Fruit fly (Drosophila melanogaster) whole organism, embryonic: ENCODE data around the gene PIG-B.

Experiments used
- Aef1 ChIP-seq: fragments of 200-800 bp; sonication (Bioruptor generic); IDR thresholded peaks from 3 replicates; pipeline ENCODE4 v1.3.6; 2022; ENCODE audit warnings: missing biosample characterization, missing genetic modification characterization
- Antp ChIP-seq: fragments of 200-800 bp; sonication (Bioruptor generic); optimal IDR thresholded peaks from 3 replicates; lab custom pipeline; 2016; ENCODE audit warnings: missing biosample characterization, missing genetic modification characterization
- Atf-2 ChIP-seq: fragments of 200-800 bp; sonication (Bioruptor generic); optimal IDR thresholded peaks from 2 replicates; lab custom pipeline; 2016; ENCODE audit warnings: missing biosample characterization, missing genetic modification characterization
- Bgb ChIP-seq: fragments of 200-800 bp; sonication (Bioruptor generic); IDR thresholded peaks from 2 replicates; pipeline ENCODE4 v1.3.6; 2022; ENCODE audit warnings: missing biosample characterization, missing genetic modification characterization; ENCODE audit not compliant: partially characterized antibody
- BtbVII ChIP-seq: fragments of 200-800 bp; sonication (Bioruptor generic); optimal IDR thresholded peaks from 3 replicates; lab custom pipeline; 2017; ENCODE audit warnings: missing biosample characterization, mild to moderate bottlenecking, missing genetic modification characterization
- CG1024 ChIP-seq: fragments of 200-800 bp; sonication (Bioruptor generic); IDR thresholded peaks from 2 replicates; pipeline ENCODE4 v1.3.6; 2022; ENCODE audit warnings: missing biosample characterization, missing genetic modification characterization
- CG10462 ChIP-seq: fragments of 200-800 bp; sonication (Bioruptor generic); optimal IDR thresholded peaks from 2 replicates; lab custom pipeline; 2016; ENCODE audit warnings: missing biosample characterization, missing genetic modification characterization
- CG10565 ChIP-seq: fragments of 200-800 bp; sonication (Bioruptor generic); optimal IDR thresholded peaks from 3 replicates; lab custom pipeline; 2016; ENCODE audit warnings: missing biosample characterization, mild to moderate bottlenecking, missing genetic modification characterization
- CG11093 ChIP-seq: fragments of 200-800 bp; sonication (Bioruptor generic); IDR thresholded peaks from 3 replicates; pipeline ENCODE4 v1.3.6; 2022; ENCODE audit warnings: missing biosample characterization, missing genetic modification characterization
- CG12071 ChIP-seq: fragments of 200-800 bp; sonication (Bioruptor generic); optimal IDR thresholded peaks from 3 replicates; lab custom pipeline; 2018; ENCODE audit warnings: missing biosample characterization, mild to moderate bottlenecking, missing genetic modification characterization
- CG12104 ChIP-seq: fragments of 200-800 bp; sonication (Bioruptor generic); optimal IDR thresholded peaks from 3 replicates; lab custom pipeline; 2016; ENCODE audit warnings: missing biosample characterization, missing genetic modification characterization
- CG14014 ChIP-seq: fragments of 200-800 bp; sonication (Bioruptor generic); IDR thresholded peaks from 2 replicates; pipeline ENCODE4 v1.3.6; 2022; ENCODE audit warnings: missing biosample characterization, missing genetic modification characterization
- CG1529 ChIP-seq: fragments of 200-800 bp; sonication (Bioruptor generic); optimal IDR thresholded peaks from 3 replicates; lab custom pipeline; 2018; ENCODE audit warnings: missing biosample characterization, missing genetic modification characterization
- CG17359 ChIP-seq: fragments of 200-800 bp; sonication (Bioruptor generic); optimal IDR thresholded peaks from 3 replicates; lab custom pipeline; 2018; ENCODE audit warnings: missing biosample characterization, mild to moderate bottlenecking, missing genetic modification characterization, moderate library complexity
- CG1832 ChIP-seq: fragments of 200-800 bp; sonication (Bioruptor generic); optimal IDR thresholded peaks from 2 replicates; lab custom pipeline; 2017; ENCODE audit warnings: missing biosample characterization, mild to moderate bottlenecking, missing genetic modification characterization, inconsistent platforms
- CG2678 ChIP-seq: fragments of 200-800 bp; sonication (Bioruptor generic); optimal IDR thresholded peaks from 3 replicates; lab custom pipeline; 2019; ENCODE audit warnings: missing biosample characterization, mild to moderate bottlenecking, missing genetic modification characterization, moderate library complexity
- CG3163 ChIP-seq: fragments of 200-800 bp; sonication (Bioruptor generic); optimal IDR thresholded peaks from 3 replicates; lab custom pipeline; 2016; ENCODE audit warnings: missing biosample characterization, missing genetic modification characterization
- CG33557 ChIP-seq: fragments of 200-800 bp; sonication (Bioruptor generic); optimal IDR thresholded peaks from 2 replicates; lab custom pipeline; 2019; ENCODE audit warnings: missing biosample characterization, mild to moderate bottlenecking, missing genetic modification characterization, moderate library complexity
- CG3995 ChIP-seq: fragments of 200-800 bp; sonication (Bioruptor generic); optimal IDR thresholded peaks from 3 replicates; lab custom pipeline; 2016; ENCODE audit warnings: missing biosample characterization, missing genetic modification characterization
- CG4360 ChIP-seq: fragments of 200-800 bp; sonication (Bioruptor generic); IDR thresholded peaks from 2 replicates; pipeline ENCODE4 v1.3.6; 2022; ENCODE audit warnings: missing biosample characterization, missing genetic modification characterization
- CG5180 ChIP-seq: fragments of 200-800 bp; sonication (Bioruptor generic); optimal IDR thresholded peaks from 3 replicates; lab custom pipeline; 2017; ENCODE audit warnings: missing biosample characterization, missing genetic modification characterization, mild to moderate bottlenecking, moderate library complexity, missing genetic modification reagents
- CG6272 ChIP-seq: fragments of 200-800 bp; sonication (Bioruptor generic); IDR thresholded peaks from 2 replicates; pipeline ENCODE4 v1.3.6; 2022; ENCODE audit warnings: missing biosample characterization, missing genetic modification characterization
- CG6689 ChIP-seq: fragments of 200-800 bp; sonication (Bioruptor generic); IDR thresholded peaks from 2 replicates; pipeline ENCODE4 v1.3.6; 2022; ENCODE audit warnings: missing biosample characterization, missing genetic modification characterization
- CG7271 ChIP-seq: fragments of 200-800 bp; sonication (Bioruptor generic); optimal IDR thresholded peaks from 2 replicates; lab custom pipeline; 2018; ENCODE audit warnings: missing biosample characterization, mild to moderate bottlenecking, missing genetic modification characterization, moderate library complexity
- CG7987 ChIP-seq: fragments of 200-800 bp; sonication (Bioruptor generic); optimal IDR thresholded peaks from 2 replicates; lab custom pipeline; 2018; ENCODE audit warnings: missing biosample characterization, mild to moderate bottlenecking, missing genetic modification characterization, moderate library complexity
- CG8290 ChIP-seq, 3 experiments: fragments of 200-800 bp; sonication (Bioruptor generic); optimal IDR thresholded peaks; 2 replicates each; lab custom pipeline; 2016 to 2019; ENCODE audit warnings: missing biosample characterization in 3 of 3, missing genetic modification characterization in 3 of 3, mild to moderate bottlenecking in 2 of 3, moderate library complexity in 1 of 3
- CG8924 ChIP-seq: fragments of 200-800 bp; optimal IDR thresholded peaks from 3 replicates; lab custom pipeline; 2019; ENCODE audit warnings: missing biosample characterization, mild to moderate bottlenecking, missing genetic modification characterization, moderate library complexity
- Dip2 ChIP-seq: fragments of 200-800 bp; sonication (Bioruptor generic); IDR thresholded peaks from 2 replicates; pipeline ENCODE4 v1.3.6; 2022; ENCODE audit warnings: missing biosample characterization, missing genetic modification characterization
- Dll ChIP-seq: fragments of 200-800 bp; sonication (Bioruptor generic); IDR thresholded peaks from 4 replicates; pipeline ENCODE4 v1.3.6; 2022; ENCODE audit warnings: missing biosample characterization, missing genetic modification characterization; ENCODE audit not compliant: partially characterized antibody
- Dref ChIP-seq: fragments of 200-800 bp; sonication (Bioruptor generic); IDR thresholded peaks from 2 replicates; pipeline ENCODE4 v1.3.6; 2022; ENCODE audit warnings: missing biosample characterization, missing genetic modification characterization
- Hr3 ChIP-seq: fragments of 200-800 bp; sonication (Bioruptor generic); optimal IDR thresholded peaks from 3 replicates; lab custom pipeline; 2016; ENCODE audit warnings: missing biosample characterization, missing genetic modification characterization
- Hr78 ChIP-seq, 2 experiments: fragments of 200-800 bp in 1 of 2; fragments of >200 bp in 1 of 2; sonication (Bioruptor generic) in 1 of 2; optimal IDR thresholded peaks; 2 replicates each; lab custom pipeline; 2017 to 2019; ENCODE audit warnings: missing biosample characterization in 2 of 2, missing genetic modification characterization in 2 of 2, mild to moderate bottlenecking in 1 of 2, moderate library complexity in 1 of 2
- Mes4 ChIP-seq: fragments of 200-800 bp; sonication (Bioruptor generic); optimal IDR thresholded peaks from 2 replicates; lab custom pipeline; 2016; ENCODE audit warnings: missing biosample characterization, missing genetic modification characterization
- Oli ChIP-seq: fragments of 200-800 bp; sonication (Bioruptor generic); optimal IDR thresholded peaks from 2 replicates; lab custom pipeline; 2018; ENCODE audit warnings: missing biosample characterization, mild to moderate bottlenecking, missing genetic modification characterization, moderate library complexity
- Ssrp ChIP-seq: fragments of 200-800 bp; sonication (Bioruptor generic); optimal IDR thresholded peaks from 2 replicates; lab custom pipeline; 2018; ENCODE audit warnings: missing biosample characterization, mild to moderate bottlenecking, missing genetic modification characterization, moderate library complexity
- Usf ChIP-seq: fragments of 200-800 bp; sonication (Bioruptor generic); optimal IDR thresholded peaks from 2 replicates; lab custom pipeline; 2017; ENCODE audit warnings: missing genotype, missing biosample characterization, missing genetic modification characterization
- YL-1 ChIP-seq: fragments of 200-800 bp; sonication (Bioruptor generic); optimal IDR thresholded peaks from 3 replicates; lab custom pipeline; 2017; ENCODE audit warnings: missing biosample characterization, mild to moderate bottlenecking, missing genetic modification characterization
- chm ChIP-seq: fragments of 200-800 bp; sonication (Bioruptor generic); IDR thresholded peaks from 2 replicates; pipeline ENCODE4 v1.3.6; 2022; ENCODE audit warnings: missing biosample characterization, missing genetic modification characterization
- dati ChIP-seq: fragments of 200-800 bp; sonication (Bioruptor generic); IDR thresholded peaks from 2 replicates; pipeline ENCODE4 v1.3.6; 2022; ENCODE audit warnings: missing biosample characterization, missing genetic modification characterization
- dmrt11E ChIP-seq: fragments of 200-800 bp; sonication (Bioruptor generic); optimal IDR thresholded peaks from 3 replicates; lab custom pipeline; 2018; ENCODE audit warnings: missing biosample characterization, mild to moderate bottlenecking, missing genetic modification characterization, moderate library complexity
- ind ChIP-seq: fragments of 200-800 bp; sonication (Bioruptor generic); optimal IDR thresholded peaks from 3 replicates; lab custom pipeline; 2016; ENCODE audit warnings: missing biosample characterization, missing genetic modification characterization
- inv ChIP-seq: fragments of 200-800 bp; sonication (Bioruptor generic); IDR thresholded peaks from 2 replicates; pipeline ENCODE4 v1.3.6; 2022; ENCODE audit warnings: missing biosample characterization, missing genetic modification characterization; ENCODE audit not compliant: partially characterized antibody
- run ChIP-seq: fragments of 200-800 bp; sonication (Bioruptor generic); optimal IDR thresholded peaks from 3 replicates; lab custom pipeline; 2018; ENCODE audit warnings: missing biosample characterization, mild to moderate bottlenecking, missing genetic modification characterization
- slbo ChIP-seq: fragments of 200-800 bp; sonication (Bioruptor generic); IDR thresholded peaks from 2 replicates; pipeline ENCODE4 v1.3.6; 2022; ENCODE audit warnings: missing biosample characterization, missing genetic modification characterization
- sna ChIP-seq: fragments of 200-800 bp; sonication (Bioruptor generic); IDR thresholded peaks from 2 replicates; pipeline ENCODE4 v1.3.6; 2022; ENCODE audit warnings: missing biosample characterization, missing genetic modification characterization; ENCODE audit not compliant: partially characterized antibody
- toy ChIP-seq: fragments of 200-800 bp; sonication (Bioruptor generic); IDR thresholded peaks from 2 replicates; pipeline ENCODE4 v1.3.6; 2022; ENCODE audit warnings: missing biosample characterization, missing genetic modification characterization
- wdn ChIP-seq: fragments of 200-800 bp; sonication (Bioruptor generic); IDR thresholded peaks from 2 replicates; pipeline ENCODE4 v1.3.6; 2022; ENCODE audit warnings: missing biosample characterization, missing genetic modification characterization
- zfh2 ChIP-seq: fragments of 200-800 bp; sonication (Bioruptor generic); optimal IDR thresholded peaks from 2 replicates; lab custom pipeline; 2016; ENCODE audit warnings: missing biosample characterization, missing genetic modification characterization

Gene PIG-B

dm6 chr3L:3814010-3814833 is 3.2 kb downstream of the PIG-B start, which contains the start of gene Scsalpha1 (continued):
- TF ChIP-seq CG1529 (GFP tag; lab: Kevin White, UChicago) (no peak), CG17359 (tag; lab: Kevin White, UChicago) (peak; percentile 8), CG5180 (GFP tag; lab: Kevin White, UChicago) (peak; percentile 1), Oli (tag; lab: Kevin White, UChicago) (peak; percentile 55), BtbVII (GFP tag; lab: Kevin White, UChicago) (peak; percentile 4), dati (GFP tag; lab: Robert Waterston, UW) (no peak), CG33557 (GFP tag; lab: Kevin White, UChicago) (no peak), CG2678 (tag; lab: Kevin White, UChicago) (peak; percentile 41), Dref (peak; percentile 99), chm (GFP tag; lab: Robert Waterston, UW) (peak; percentile 40; the same call in 1 of the 2 replicates), slbo (peak; percentile 73), Hr78 (GFP tag; optimal IDR thresholded peaks at IDR 0.05; lab: Kevin White, UChicago) (peak in 1 of 2 experiments; percentile 83), Mes4 (GFP tag; lab: Kevin White, UChicago) (no peak), Antp (no peak), Atf-2 (GFP tag; lab: Kevin White, UChicago) (peak; percentile 40), toy (GFP tag; lab: Robert Waterston, UW) (no peak), Usf (no peak), inv (GFP tag; lab: Robert Waterston, UW) (peak; percentile 99), wdn (GFP tag; lab: Robert Waterston, UW) (no peak), CG14014 (GFP tag; lab: Robert Waterston, UW) (peak; percentile 57; the same call in 1 of the 2 replicates), CG10565 (GFP tag; lab: Kevin White, UChicago) (no peak), Ssrp (tag; lab: Kevin White, UChicago) (peak; percentile 3), CG8290 (GFP tag; optimal IDR thresholded peaks at IDR 0.05; lab: Kevin White, UChicago) (peak; percentile 8), CG8290 (tag; optimal IDR thresholded peaks at IDR 0.05; lab: Kevin White, UChicago) (peak in 1 of 2 experiments; percentile 71), CG12071 (GFP tag; lab: Kevin White, UChicago) (peak; percentile 42), Dip2 (GFP tag; lab: Robert Waterston, UW) (no peak), CG12104 (GFP tag; lab: Kevin White, UChicago) (no peak), zfh2 (GFP tag; lab: Kevin White, UChicago) (peak; percentile 7), CG7987 (GFP tag; lab: Kevin White, UChicago) (peak; percentile 3), CG3163 (GFP tag; lab: Kevin White, UChicago) (peak; percentile 12), sna (GFP tag; lab: Robert Waterston, UW) (peak; percentile 98), CG3995 (GFP tag; lab: Kevin White, UChicago) (peak; percentile 63), CG8924 (tag; lab: Kevin White, UChicago) (peak; percentile 20), dmrt11E (tag; lab: Kevin White, UChicago) (no peak), CG11093 (no peak), CG1024 (GFP tag; lab: Robert Waterston, UW) (0 out of 2 replicates have a peak, but pooled peaks have one; percentile 23), ind (peak; percentile 32), run (tag; lab: Kevin White, UChicago) (no peak), Hr3 (GFP tag; lab: Kevin White, UChicago) (no peak), CG10462 (peak; percentile 7), Bgb (GFP tag; lab: Robert Waterston, UW) (peak; percentile 100), YL-1 (GFP tag; lab: Kevin White, UChicago) (peak; percentile 81), CG6689 (GFP tag; lab: Robert Waterston, UW) (peak; percentile 29; the same call in 1 of the 2 replicates), CG4360 (GFP tag; lab: Robert Waterston, UW) (no peak), CG7271 (no peak), CG6272 (GFP tag; lab: Robert Waterston, UW) (peak; percentile 65), Dll (peak; percentile 97), CG1832 (GFP tag; lab: Kevin White, UChicago) (no peak), Aef1 (GFP tag; lab: Robert Waterston, UW) (no peak)
